Fruit fly (Drosophila melanogaster) whole organism, embryonic: Measurements from ENCODE around the gene CG11986.
A peak's percentile ranks its signal among the peaks of the same experiment; 100 is the strongest.

Source experiments
- Atf6 ChIP-seq: fragments of 200-800 bp; sonication (Bioruptor generic); IDR thresholded peaks from 2 replicates; pipeline ENCODE4 v1.3.6; 2022; ENCODE audit warnings: missing biosample characterization, missing genetic modification characterization
- B-H2 ChIP-seq: fragments of 200-800 bp; sonication (Bioruptor generic); optimal IDR thresholded peaks from 2 replicates; lab custom pipeline; 2018; ENCODE audit warnings: missing biosample characterization, mild to moderate bottlenecking, missing genetic modification characterization
- CG1024 ChIP-seq: fragments of 200-800 bp; sonication (Bioruptor generic); IDR thresholded peaks from 2 replicates; pipeline ENCODE4 v1.3.6; 2022; ENCODE audit warnings: missing biosample characterization, missing genetic modification characterization
- CG11093 ChIP-seq: fragments of 200-800 bp; sonication (Bioruptor generic); IDR thresholded peaks from 3 replicates; pipeline ENCODE4 v1.3.6; 2022; ENCODE audit warnings: missing biosample characterization, missing genetic modification characterization
- CG11456 ChIP-seq: fragments of 200-800 bp; sonication (Bioruptor generic); IDR thresholded peaks from 3 replicates; pipeline ENCODE4 v1.3.6; 2022; ENCODE audit warnings: missing biosample characterization, missing genetic modification characterization
- CG12155 ChIP-seq: fragments of 200-800 bp; sonication (Bioruptor generic); optimal IDR thresholded peaks from 3 replicates; lab custom pipeline; 2016; ENCODE audit warnings: missing biosample characterization, missing genetic modification characterization
- CG12219 ChIP-seq: fragments of 200-800 bp; sonication (Bioruptor generic); optimal IDR thresholded peaks from 3 replicates; lab custom pipeline; 2018; ENCODE audit warnings: missing biosample characterization, mild to moderate bottlenecking, missing genetic modification characterization
- CG12942 ChIP-seq: fragments of 200-800 bp; sonication (Bioruptor generic); optimal IDR thresholded peaks from 3 replicates; lab custom pipeline; 2016; ENCODE audit warnings: missing biosample characterization, missing genetic modification characterization
- CG13424 ChIP-seq: fragments of 200-800 bp; sonication (Bioruptor generic); optimal IDR thresholded peaks from 2 replicates; lab custom pipeline; 2019; ENCODE audit warnings: missing biosample characterization, mild to moderate bottlenecking, missing genetic modification characterization, moderate library complexity
- CG1529 ChIP-seq: fragments of 200-800 bp; sonication (Bioruptor generic); optimal IDR thresholded peaks from 3 replicates; lab custom pipeline; 2018; ENCODE audit warnings: missing biosample characterization, missing genetic modification characterization
- CG16815 ChIP-seq: fragments of 200-800 bp; sonication (Bioruptor generic); optimal IDR thresholded peaks from 3 replicates; lab custom pipeline; 2017; ENCODE audit warnings: missing biosample characterization, mild to moderate bottlenecking, missing genetic modification characterization
- CG18262 ChIP-seq: fragments of 200-800 bp; optimal IDR thresholded peaks from 3 replicates; lab custom pipeline; 2019; ENCODE audit warnings: missing biosample characterization, mild to moderate bottlenecking, missing genetic modification characterization, moderate library complexity
- CG18476 ChIP-seq: fragments of 200-800 bp; sonication (Bioruptor generic); optimal IDR thresholded peaks from 2 replicates; lab custom pipeline; 2016; ENCODE audit warnings: missing biosample characterization, mild to moderate bottlenecking, missing genetic modification characterization
- CG33213 ChIP-seq: fragments of 200-800 bp; sonication (Bioruptor generic); optimal IDR thresholded peaks from 3 replicates; lab custom pipeline; 2016; ENCODE audit warnings: missing biosample characterization, missing genetic modification characterization
- CG3407 ChIP-seq: fragments of 200-800 bp; sonication (Bioruptor generic); optimal IDR thresholded peaks from 2 replicates; lab custom pipeline; 2018; ENCODE audit warnings: missing biosample characterization, mild to moderate bottlenecking, missing genetic modification characterization
- CG42726 ChIP-seq: fragments of 200-800 bp; sonication (Bioruptor generic); IDR thresholded peaks from 2 replicates; pipeline ENCODE4 v1.3.6; 2022; ENCODE audit warnings: missing biosample characterization, missing genetic modification characterization; ENCODE audit not compliant: partially characterized antibody
- CG4424 ChIP-seq: fragments of 200-800 bp; sonication (Bioruptor generic); optimal IDR thresholded peaks from 3 replicates; lab custom pipeline; 2016; ENCODE audit warnings: missing biosample characterization, missing genetic modification characterization
- CG6765 ChIP-seq: fragments of 200-800 bp; sonication (Bioruptor generic); optimal IDR thresholded peaks from 3 replicates; lab custom pipeline; 2017; ENCODE audit warnings: missing biosample characterization, mild to moderate bottlenecking, missing genetic modification characterization
- CG6813 ChIP-seq: fragments of 200-800 bp; sonication (Bioruptor generic); optimal IDR thresholded peaks from 2 replicates; lab custom pipeline; 2017; ENCODE audit warnings: missing biosample characterization, missing genetic modification characterization, mild to moderate bottlenecking, moderate library complexity, missing genetic modification reagents
- CG9817 ChIP-seq: fragments of 200-800 bp; sonication (Bioruptor generic); optimal IDR thresholded peaks from 2 replicates; lab custom pipeline; 2018; ENCODE audit warnings: missing biosample characterization, mild to moderate bottlenecking, missing genetic modification characterization, moderate library complexity
- Ets65A ChIP-seq: fragments of 200-800 bp; sonication (Bioruptor generic); peaks from one replicate; lab custom pipeline; 2016; ENCODE audit warnings: missing biosample characterization, missing genetic modification characterization
- Fer2 ChIP-seq: fragments of 200-800 bp; sonication (Bioruptor generic); optimal IDR thresholded peaks from 2 replicates; lab custom pipeline; 2018; ENCODE audit warnings: missing biosample characterization, mild to moderate bottlenecking, missing genetic modification characterization, moderate library complexity
- Hr78 ChIP-seq, 2 experiments: fragments of 200-800 bp in 1 of 2; fragments of >200 bp in 1 of 2; sonication (Bioruptor generic) in 1 of 2; optimal IDR thresholded peaks; 2 replicates each; lab custom pipeline; 2017 to 2019; ENCODE audit warnings: missing biosample characterization in 2 of 2, missing genetic modification characterization in 2 of 2, mild to moderate bottlenecking in 1 of 2, moderate library complexity in 1 of 2
- Med ChIP-seq: fragments of 200-800 bp; sonication (Bioruptor generic); peaks from one replicate; lab custom pipeline; 2016; ENCODE audit warnings: missing biosample characterization, missing genetic modification characterization, mild to moderate bottlenecking, inconsistent platforms, moderate library complexity
- Usf ChIP-seq: fragments of 200-800 bp; sonication (Bioruptor generic); optimal IDR thresholded peaks from 2 replicates; lab custom pipeline; 2017; ENCODE audit warnings: missing genotype, missing biosample characterization, missing genetic modification characterization
- Vsx1 ChIP-seq: fragments of 200-800 bp; sonication (Bioruptor generic); optimal IDR thresholded peaks from 2 replicates; lab custom pipeline; 2017; ENCODE audit warnings: missing biosample characterization, mild to moderate bottlenecking, missing genetic modification characterization, missing genetic modification reagents
- amos ChIP-seq: fragments of 200-800 bp; sonication (Bioruptor generic); IDR thresholded peaks from 2 replicates; pipeline ENCODE4 v1.3.6; 2022; ENCODE audit warnings: missing biosample characterization, missing genetic modification characterization; ENCODE audit not compliant: partially characterized antibody
- bbx ChIP-seq: fragments of 200-800 bp; sonication (Bioruptor generic); IDR thresholded peaks from 2 replicates; pipeline ENCODE4 v1.3.6; 2022; ENCODE audit warnings: missing biosample characterization, missing genetic modification characterization; ENCODE audit not compliant: partially characterized antibody
- br ChIP-seq: fragments of >200 bp; optimal IDR thresholded peaks from 2 replicates; lab custom pipeline; 2017
- chinmo ChIP-seq: fragments of 200-800 bp; sonication (Bioruptor generic); IDR thresholded peaks from 4 replicates; pipeline ENCODE4 v1.3.6; 2022; ENCODE audit warnings: missing biosample characterization, missing genetic modification characterization; ENCODE audit not compliant: partially characterized antibody
- dmrt99B ChIP-seq: fragments of 200-800 bp; sonication (Bioruptor generic); optimal IDR thresholded peaks from 2 replicates; lab custom pipeline; 2018; ENCODE audit warnings: missing biosample characterization, mild to moderate bottlenecking, missing genetic modification characterization, moderate library complexity
- emc ChIP-seq: fragments of 200-800 bp; sonication (Bioruptor generic); optimal IDR thresholded peaks from 2 replicates; lab custom pipeline; 2016; ENCODE audit warnings: missing biosample characterization, missing genetic modification characterization
- fd102C ChIP-seq: fragments of 200-800 bp; sonication (Bioruptor generic); optimal IDR thresholded peaks from 2 replicates; lab custom pipeline; 2018; ENCODE audit warnings: missing biosample characterization, mild to moderate bottlenecking, missing genetic modification characterization, moderate library complexity
- her ChIP-seq: fragments of 200-800 bp; sonication (Bioruptor generic); optimal IDR thresholded peaks from 2 replicates; lab custom pipeline; 2016; ENCODE audit warnings: missing biosample characterization, missing genetic modification characterization
- jigr1 ChIP-seq: fragments of 200-800 bp; sonication (Bioruptor generic); IDR thresholded peaks from 3 replicates; pipeline ENCODE4 v1.3.6; 2022; ENCODE audit warnings: missing biosample characterization, missing genetic modification characterization
- lov ChIP-seq, 2 experiments: fragments of 200-800 bp in 1 of 2; fragments of >200 bp in 1 of 2; sonication (Bioruptor generic) in 1 of 2; IDR thresholded peaks in 1 of 2; optimal IDR thresholded peaks in 1 of 2; 2 replicates in 1 of 2; 3 replicates in 1 of 2; pipeline versions ENCODE4 v1.3.6 to Lab custom; 2017 to 2022; ENCODE audit warnings: missing biosample characterization in 1 of 2, missing genetic modification characterization in 1 of 2
- nerfin-1 ChIP-seq: fragments of 200-800 bp; sonication (Bioruptor generic); optimal IDR thresholded peaks from 3 replicates; lab custom pipeline; 2019; ENCODE audit warnings: missing biosample characterization, mild to moderate bottlenecking, missing genetic modification characterization, moderate library complexity
- odd ChIP-seq: fragments of 200-800 bp; sonication (Bioruptor generic); optimal IDR thresholded peaks from 2 replicates; lab custom pipeline; 2017; ENCODE audit warnings: missing biosample characterization, mild to moderate bottlenecking, missing genetic modification characterization
- onecut ChIP-seq: fragments of 200-800 bp; sonication (Bioruptor generic); IDR thresholded peaks from 2 replicates; pipeline ENCODE4 v1.3.6; 2022; ENCODE audit warnings: missing biosample characterization, missing genetic modification characterization
- p53 ChIP-seq: fragments of 200-800 bp; sonication (Bioruptor generic); optimal IDR thresholded peaks from 2 replicates; lab custom pipeline; 2016; ENCODE audit warnings: missing biosample characterization, missing genetic modification characterization
- pan ChIP-seq, 4 experiments: fragments of >200 bp in 3 of 4; fragments of 200-800 bp in 1 of 4; sonication (Bioruptor generic) in 1 of 4; optimal IDR thresholded peaks in 3 of 4; IDR thresholded peaks in 1 of 4; 2 replicates each; pipeline versions ENCODE4 v1.3.6 to Lab custom; 2017 to 2022; ENCODE audit warnings: missing biosample characterization in 2 of 4, missing genetic modification characterization in 2 of 4, mixed read lengths in 1 of 4
- row ChIP-seq: fragments of 200-800 bp; sonication (Bioruptor generic); IDR thresholded peaks from 3 replicates; pipeline ENCODE4 v1.3.6; 2022; ENCODE audit warnings: missing biosample characterization, missing genetic modification characterization
- sens-2 ChIP-seq: fragments of 200-800 bp; sonication (Bioruptor generic); IDR thresholded peaks from 2 replicates; pipeline ENCODE4 v1.3.6; 2022; ENCODE audit warnings: missing biosample characterization, missing genetic modification characterization
- shn ChIP-seq: fragments of 200-800 bp; sonication (Bioruptor generic); optimal IDR thresholded peaks from 3 replicates; lab custom pipeline; 2016; ENCODE audit warnings: missing biosample characterization, missing genetic modification characterization
- usp ChIP-seq: fragments of >200 bp; optimal IDR thresholded peaks from 2 replicates; lab custom pipeline; 2017; ENCODE audit warnings: missing biosample characterization, missing genetic modification characterization
- wek ChIP-seq: fragments of 200-800 bp; sonication (Bioruptor generic); optimal IDR thresholded peaks from 3 replicates; lab custom pipeline; 2018; ENCODE audit warnings: missing biosample characterization, mild to moderate bottlenecking, missing genetic modification characterization, moderate library complexity
- zfh2 ChIP-seq: fragments of 200-800 bp; sonication (Bioruptor generic); optimal IDR thresholded peaks from 2 replicates; lab custom pipeline; 2016; ENCODE audit warnings: missing biosample characterization, missing genetic modification characterization

Gene CG11986

dm6 chr3R:8979850-8980775 is 35.1 kb upstream of the CG11986 start (continued):
- TF ChIP-seq wek (GFP tag; lab: Kevin White, UChicago) (no peak), row (GFP tag; lab: Robert Waterston, UW) (peak; percentile 44; the same call in 1 of the 3 replicates), CG12219 (GFP tag; lab: Kevin White, UChicago) (no peak), CG42726 (GFP tag; lab: Robert Waterston, UW) (peak; percentile 85), CG18262 (tag; lab: Kevin White, UChicago) (no peak), CG12155 (GFP tag; lab: Kevin White, UChicago) (peak; percentile 6), CG13424 (tag; lab: Kevin White, UChicago) (no peak), CG6765 (GFP tag; lab: Kevin White, UChicago) (peak; percentile 2), B-H2 (GFP tag; lab: Kevin White, UChicago) (no peak), jigr1 (GFP tag; lab: Robert Waterston, UW) (no peak), Hr78 (GFP tag; optimal IDR thresholded peaks at IDR 0.05; lab: Kevin White, UChicago) (no peak), bbx (no peak), sens-2 (GFP tag; lab: Robert Waterston, UW) (no peak), Atf6 (GFP tag; lab: Robert Waterston, UW) (no peak), emc (GFP tag; lab: Kevin White, UChicago) (no peak), Fer2 (tag; lab: Kevin White, UChicago) (no peak), CG1024 (GFP tag; lab: Robert Waterston, UW) (no peak), Ets65A (GFP tag; lab: Kevin White, UChicago) (no peak), CG12942 (GFP tag; lab: Kevin White, UChicago) (no peak), CG3407 (GFP tag; lab: Kevin White, UChicago) (no peak), CG4424 (GFP tag; lab: Kevin White, UChicago) (no peak), CG6813 (GFP tag; lab: Kevin White, UChicago) (no peak), fd102C (GFP tag; lab: Kevin White, UChicago) (no peak), her (no peak), CG11093 (no peak), zfh2 (no peak), usp (GFP tag; lab: Kevin White, UChicago) (no peak), br (lab: Kevin White, UChicago) (no peak), CG16815 (no peak), CG33213 (GFP tag; lab: Kevin White, UChicago) (peak; percentile 9), CG11456 (0 out of 3 replicates have a peak, but pooled peaks have one; percentile 23), CG18476 (GFP tag; lab: Kevin White, UChicago) (no peak), chinmo (GFP tag; lab: Robert Waterston, UW) (peak; percentile 31; the same call in 1 of the 4 replicates), onecut (no peak), p53 (no peak), odd (GFP tag; lab: Kevin White, UChicago) (no peak), pan (optimal IDR thresholded peaks at IDR 0.05; lab: Kevin White, UChicago) (no peak), pan (GFP tag; optimal IDR thresholded peaks at IDR 0.05 in 1 of 2, IDR thresholded peaks at IDR 0.05 in 1 of 2) (no peak), CG1529 (GFP tag; lab: Kevin White, UChicago) (no peak), shn (no peak), nerfin-1 (tag; lab: Kevin White, UChicago) (no peak), amos (peak; percentile 80), Vsx1 (GFP tag; lab: Kevin White, UChicago) (peak; percentile 53), Usf (GFP tag; lab: Kevin White, UChicago) (no peak), CG9817 (tag; lab: Kevin White, UChicago) (peak; percentile 23), lov (optimal IDR thresholded peaks at IDR 0.05; lab: Kevin White, UChicago) (no peak), lov (GFP tag; IDR thresholded peaks at IDR 0.05; lab: Robert Waterston, UW) (0 out of 3 replicates have a peak, but pooled peaks have one; percentile 4), dmrt99B (tag; lab: Kevin White, UChicago) (no peak), Med (GFP tag; lab: Kevin White, UChicago) (peak; percentile 57)
